Worm (Caenorhabditis elegans) whole organism, late embryonic: ENCODE data around the gene srh-201.

Source experiments
- ceh-14 ChIP-seq: sonication (generic microtip); optimal IDR thresholded peaks from 2 replicates; lab custom pipeline; 2016; ENCODE audit warnings: missing genotype, missing genetic modification characterization, missing compliant biosample characterization
- ceh-18 ChIP-seq: sonication (generic microtip); optimal IDR thresholded peaks from 2 replicates; lab custom pipeline; 2016; ENCODE audit warnings: missing genetic modification characterization, missing compliant biosample characterization
- ceh-45 ChIP-seq: fragments of 200-800 bp; sonication (Bioruptor generic); IDR thresholded peaks from 2 replicates; pipeline ENCODE4 v1.3.6; 2022; ENCODE audit warnings: missing genetic modification reagents, missing genetic modification characterization, missing compliant biosample characterization
- eyg-1 ChIP-seq: sonication (generic microtip); optimal IDR thresholded peaks from 2 replicates; lab custom pipeline; 2016; ENCODE audit warnings: missing genotype, missing genetic modification characterization, missing compliant biosample characterization
- hlh-15 ChIP-seq: sonication (generic microtip); optimal IDR thresholded peaks from 2 replicates; lab custom pipeline; 2016; ENCODE audit warnings: missing genetic modification characterization, missing compliant biosample characterization
- hlh-8 ChIP-seq: sonication (generic microtip); optimal IDR thresholded peaks from 2 replicates; lab custom pipeline; 2016; ENCODE audit warnings: missing genotype, missing genetic modification characterization, missing compliant biosample characterization
- nfya-1 ChIP-seq: sonication (generic microtip); optimal IDR thresholded peaks from 2 replicates; lab custom pipeline; 2017; ENCODE audit warnings: missing genetic modification characterization, mild to moderate bottlenecking, missing compliant biosample characterization, antibody characterized with exemption, moderate library complexity
- odd-2 ChIP-seq: sonication (generic microtip); optimal IDR thresholded peaks from 2 replicates; lab custom pipeline; 2017; ENCODE audit warnings: antibody characterized with exemption, mild to moderate bottlenecking, missing genetic modification characterization, missing compliant biosample characterization
- pag-3 ChIP-seq: sonication (generic microtip); optimal IDR thresholded peaks from 2 replicates; lab custom pipeline; 2016; ENCODE audit warnings: missing compliant biosample characterization, missing genetic modification characterization, borderline replicate concordance
- pros-1 ChIP-seq: fragments of 150-350 bp; optimal IDR thresholded peaks from 2 replicates; lab custom pipeline; 2014; ENCODE audit warnings: missing biosample characterization, missing genetic modification reagents, missing genetic modification characterization
- sox-4 ChIP-seq: sonication (generic microtip); optimal IDR thresholded peaks from 2 replicates; lab custom pipeline; 2017; ENCODE audit warnings: mild to moderate bottlenecking, missing genetic modification characterization, inconsistent platforms, missing compliant biosample characterization
- unc-3 ChIP-seq, 2 experiments: fragments of 200-800 bp in 1 of 2; sonication (Bioruptor generic) in 1 of 2; sonication (generic microtip) in 1 of 2; conservative IDR thresholded peaks in 1 of 2; optimal IDR thresholded peaks in 1 of 2; 2 replicates each; pipeline versions ENCODE4 v1.3.6 to Lab custom; 2016 to 2022; ENCODE audit warnings: missing compliant biosample characterization in 2 of 2, missing genetic modification characterization in 2 of 2, missing genetic modification reagents in 1 of 2

- TF ChIP-seq nfya-1 (tag; lab: Kevin White, UChicago) (no peak), pros-1 (tag; lab: Kevin White, UChicago) (no peak), ceh-14 (tag; lab: Kevin White, UChicago) (no peak), unc-3 (GFP tag; conservative IDR thresholded peaks at IDR 0.05; lab: Robert Waterston, UW) (no peak), unc-3 (tag; optimal IDR thresholded peaks at IDR 0.05; lab: Kevin White, UChicago) (no peak), sox-4 (no peak), hlh-15 (no peak), odd-2 (tag; lab: Kevin White, UChicago) (no peak), hlh-8 (no peak), ceh-18 (tag; lab: Kevin White, UChicago) (no peak), ceh-45 (GFP tag; lab: Robert Waterston, UW) (no peak), pag-3 (tag; lab: Kevin White, UChicago) (no peak), eyg-1 (tag; lab: Kevin White, UChicago) (no peak)
Measured at ce11 chrV:8994801-8995200, 18.9 kb downstream of the srh-201 start, which contains the start of gene F59E11.5.
